Worm (Caenorhabditis elegans): ENCODE data around the gene M01H9.5.

M01H9.5 gene

DNA sequence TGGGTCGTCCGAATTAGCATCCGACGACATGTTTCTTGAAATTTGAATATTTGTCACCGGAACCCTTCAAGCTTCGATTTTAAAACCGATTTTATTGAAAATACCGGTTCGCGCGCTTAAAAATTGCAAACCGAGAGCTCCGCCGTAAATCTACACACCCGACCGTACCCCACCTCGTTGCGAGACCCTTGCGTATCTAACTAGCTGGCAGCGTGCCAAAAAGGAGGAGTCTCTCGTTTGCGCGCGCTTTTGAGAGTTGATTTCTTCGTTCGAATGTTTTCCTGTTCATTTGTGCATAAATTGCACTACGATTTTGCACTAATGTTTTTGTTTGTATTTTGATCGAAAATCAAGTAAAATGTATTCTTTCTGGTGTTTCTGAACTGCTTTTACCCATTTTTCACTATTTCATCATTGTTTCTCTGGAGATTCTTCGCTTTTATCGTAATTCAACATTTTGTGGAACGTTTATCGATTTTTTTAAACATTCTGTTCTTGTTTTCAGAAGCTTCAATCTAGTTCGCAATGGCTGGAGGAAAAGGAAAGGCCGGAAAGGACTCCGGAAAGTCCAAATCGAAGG lies 19.5 kb upstream of the M01H9.5 start, which contains the start of the genes wapl-1 and htz-1 (continued):
- peak; percentile 60 for TF ChIP-seq aha-1 (tag; optimal IDR thresholded peaks at IDR 0.05)
- peak; percentile 91 for TF ChIP-seq irx-1 (tag; optimal IDR thresholded peaks at IDR 0.05)
- TF ChIP-seq nhr-85 (tag): peak; percentile 99
- TF ChIP-seq efl-3 (GFP tag; optimal IDR thresholded peaks at IDR 0.05): peak; percentile 44
- peak in 1 of 2 experiments; percentile 94 for TF ChIP-seq mdl-1 (tag; optimal IDR thresholded peaks at IDR 0.05)
- peak; percentile 96 for TF ChIP-seq efl-1 (optimal IDR thresholded peaks at IDR 0.05)
- peak; percentile 92 to 99 for TF ChIP-seq efl-1 (GFP tag; optimal IDR thresholded peaks at IDR 0.05 in 1 of 2)
- peak; percentile 98 for TF ChIP-seq unc-86 (tag; optimal IDR thresholded peaks at IDR 0.05)
- peak; percentile 34 for TF ChIP-seq aly-2 (tag; optimal IDR thresholded peaks at IDR 0.05)
- peak; percentile 95 for TF ChIP-seq pax-3 (tag; optimal IDR thresholded peaks at IDR 0.05)
- peak; percentile 92 for TF ChIP-seq nhr-77 (tag; optimal IDR thresholded peaks at IDR 0.05)
- peak; percentile 97 for TF ChIP-seq mep-1 (tag; optimal IDR thresholded peaks at IDR 0.05)
- TF ChIP-seq hpl-2 (GFP tag; optimal IDR thresholded peaks at IDR 0.05): peak; percentile 87
- peak; percentile 84 for TF ChIP-seq lir-3 (tag; optimal IDR thresholded peaks at IDR 0.05; ENCODE audit: poor library complexity)
- no peak for TF ChIP-seq nhr-84 (tag; optimal IDR thresholded peaks at IDR 0.05)
- peak; percentile 92 for TF ChIP-seq fkh-10 (GFP tag; optimal IDR thresholded peaks at IDR 0.05)
- TF ChIP-seq ces-1 (GFP tag; optimal IDR thresholded peaks at IDR 0.05): no peak
- peak; percentile 99 for TF ChIP-seq unc-130 (tag; optimal IDR thresholded peaks at IDR 0.05)
- TF ChIP-seq zag-1 (tag; optimal IDR thresholded peaks at IDR 0.05): peak; percentile 52
- peak; percentile 96 for TF ChIP-seq nhr-20 (tag; optimal IDR thresholded peaks at IDR 0.05)
- TF ChIP-seq isw-1 (GFP tag; IDR thresholded peaks at IDR 0.05): peak; percentile 97
- no peak for TF ChIP-seq nhr-76 (tag; optimal IDR thresholded peaks at IDR 0.05)
- TF ChIP-seq blmp-1 (tag; optimal IDR thresholded peaks at IDR 0.05): peak; percentile 86
- peak in 1 of 2 experiments; percentile 93 for TF ChIP-seq ztf-11 (tag; optimal IDR thresholded peaks at IDR 0.05)
- TF ChIP-seq sox-4 (tag; optimal IDR thresholded peaks at IDR 0.05): peak; percentile 89
- TF ChIP-seq fkh-4 (tag; optimal IDR thresholded peaks at IDR 0.05; ENCODE audit: borderline replicate concordance): no peak
- peak; percentile 89 for TF ChIP-seq C04F5.9 (tag; optimal IDR thresholded peaks at IDR 0.05)
- TF ChIP-seq tlp-1 (tag; optimal IDR thresholded peaks at IDR 0.05): no peak
- no peak for TF ChIP-seq ceh-63 (GFP tag; optimal IDR thresholded peaks at IDR 0.05)
- TF ChIP-seq nhr-12 (tag; optimal IDR thresholded peaks at IDR 0.05): no peak
- peak; percentile 85 for TF ChIP-seq mab-9 (GFP tag; IDR thresholded peaks at IDR 0.05)
- TF ChIP-seq F16B12.6 (tag; optimal IDR thresholded peaks at IDR 0.05): peak; percentile 71
- peak; percentile 96 to 98 for TF ChIP-seq lin-35 (GFP tag; optimal IDR thresholded peaks at IDR 0.05)
- no peak for TF ChIP-seq alr-1 (tag; optimal IDR thresholded peaks at IDR 0.05; ENCODE audit: borderline replicate concordance)
- TF ChIP-seq snpc-4 (tag; optimal IDR thresholded peaks at IDR 0.05): peak; percentile 84
- TF ChIP-seq ceh-88 (GFP tag; IDR thresholded peaks at IDR 0.05): peak; percentile 86
- TF ChIP-seq dsc-1 (tag; optimal IDR thresholded peaks at IDR 0.05): peak; percentile 95
- TF ChIP-seq jun-1 (tag; optimal IDR thresholded peaks at IDR 0.05): peak; percentile 95
- peak; percentile 88 for TF ChIP-seq vab-15 (tag; optimal IDR thresholded peaks at IDR 0.05)
- peak; percentile 96 for TF ChIP-seq rnt-1 (tag; optimal IDR thresholded peaks at IDR 0.05)
- no peak for TF ChIP-seq pag-3 (tag; optimal IDR thresholded peaks at IDR 0.05; ENCODE audit: borderline replicate concordance, insufficient read depth)
- TF ChIP-seq ceh-8 (GFP tag; optimal IDR thresholded peaks at IDR 0.05): peak; percentile 91
- peak; percentile 73 for TF ChIP-seq elt-2 (tag; optimal IDR thresholded peaks at IDR 0.05)
- TF ChIP-seq dpl-1 (GFP tag; optimal IDR thresholded peaks at IDR 0.05): peak; percentile 95 to 96 (median 96)
- peak; percentile 97 for TF ChIP-seq lin-14 (GFP tag; optimal IDR thresholded peaks at IDR 0.05)
- TF ChIP-seq C16A3.4 (tag; optimal IDR thresholded peaks at IDR 0.05): peak; percentile 97
- TF ChIP-seq hlh-17 (GFP tag; optimal IDR thresholded peaks at IDR 0.05; ENCODE audit: borderline replicate concordance): no peak
- TF ChIP-seq ceh-82 (tag; optimal IDR thresholded peaks at IDR 0.05): peak; percentile 97 to 98 (median 97)
- TF ChIP-seq fkh-8 (tag; optimal IDR thresholded peaks at IDR 0.05): peak; percentile 97
- peak; percentile 98 for TF ChIP-seq nhr-47 (tag; optimal IDR thresholded peaks at IDR 0.05)
- peak; percentile 90 for TF ChIP-seq egl-13 (tag; optimal IDR thresholded peaks at IDR 0.05)
- peak; percentile 91 for TF ChIP-seq ztf-4 (tag; optimal IDR thresholded peaks at IDR 0.05)

Data from whole organism, L1 larva.